Fruit fly (Drosophila melanogaster): Measurements from ENCODE around the gene Spindly.

dm6 chr2L:3548879-3549278 lies 18.8 kb upstream of the Spindly start:
- no peak for TF ChIP-seq psq (GFP tag; optimal IDR thresholded peaks at IDR 0.05)
- TF ChIP-seq dsf (GFP tag; optimal IDR thresholded peaks at IDR 0.05; ENCODE audit: borderline replicate concordance), result no peak
- no peak for TF ChIP-seq lola (GFP tag; optimal IDR thresholded peaks at IDR 0.05)
- no peak for TF ChIP-seq CG32264 (GFP tag; optimal IDR thresholded peaks at IDR 0.05)
- no peak for TF ChIP-seq ey (GFP tag; optimal IDR thresholded peaks at IDR 0.05)
- TF ChIP-seq usp (GFP tag; optimal IDR thresholded peaks at IDR 0.05), result no peak
- TF ChIP-seq h (GFP tag; optimal IDR thresholded peaks at IDR 0.05), result no peak
- TF ChIP-seq Hnf4 (GFP tag; optimal IDR thresholded peaks at IDR 0.05), result no peak
- no peak for TF ChIP-seq pan (optimal IDR thresholded peaks at IDR 0.05)
- TF ChIP-seq Abd-B (GFP tag; optimal IDR thresholded peaks at IDR 0.05), result no peak
- TF ChIP-seq fru (GFP tag; optimal IDR thresholded peaks at IDR 0.05), result no peak
- TF ChIP-seq Jra (GFP tag; optimal IDR thresholded peaks at IDR 0.05), result no peak
- no peak for TF ChIP-seq Sp1 (GFP tag; optimal IDR thresholded peaks at IDR 0.05)
- no peak for TF ChIP-seq br (GFP tag; optimal IDR thresholded peaks at IDR 0.05)

Data from whole organism, wandering third instar larva.